Fruit fly (Drosophila melanogaster) whole organism, embryonic: ENCODE measurements around the gene H15.

Source experiments
- Aef1 ChIP-seq: fragments of 200-800 bp; sonication (Bioruptor generic); IDR thresholded peaks from 3 replicates; pipeline ENCODE4 v1.3.6; 2022; ENCODE audit warnings: missing biosample characterization, missing genetic modification characterization
- CG10267 ChIP-seq: fragments of 200-800 bp; sonication (Bioruptor generic); optimal IDR thresholded peaks from 2 replicates; lab custom pipeline; 2018; ENCODE audit warnings: missing biosample characterization, mild to moderate bottlenecking, missing genetic modification characterization, moderate library complexity
- CG5953 ChIP-seq: fragments of 200-800 bp; sonication (Bioruptor generic); IDR thresholded peaks from 2 replicates; pipeline ENCODE4 v1.3.6; 2022; ENCODE audit warnings: missing biosample characterization, missing genetic modification characterization
- CG6683 ChIP-seq: fragments of 200-800 bp; sonication (Bioruptor generic); optimal IDR thresholded peaks from 2 replicates; lab custom pipeline; 2017; ENCODE audit warnings: missing biosample characterization, mild to moderate bottlenecking, missing genetic modification characterization, missing genetic modification reagents
- lmd ChIP-seq: fragments of 200-800 bp; sonication (Bioruptor generic); IDR thresholded peaks from 2 replicates; pipeline ENCODE4 v1.3.6; 2022; ENCODE audit warnings: missing biosample characterization, missing genetic modification characterization

DNA sequence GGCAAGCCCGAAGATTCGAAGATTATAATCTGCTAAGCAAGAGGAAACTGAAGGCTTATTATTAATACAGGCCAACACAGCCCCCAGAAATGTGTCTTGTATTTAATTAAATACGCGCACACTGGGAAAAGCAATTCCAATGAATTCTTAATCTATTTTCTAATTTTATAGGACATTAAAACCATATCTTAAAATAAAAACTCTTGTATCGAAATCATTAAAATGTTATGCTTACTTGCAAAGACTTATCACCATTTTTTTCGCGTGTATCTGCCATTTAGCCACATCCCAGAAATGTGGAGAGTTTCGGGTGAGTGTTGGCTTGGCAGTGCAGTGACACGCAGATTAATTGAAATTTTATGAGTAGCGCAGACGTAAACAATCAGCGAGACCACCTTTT, 36.1 kb upstream of the H15 start:
- TF ChIP-seq CG5953 (no peak), CG10267 (tag; lab: Kevin White, UChicago) (no peak), lmd (GFP tag; lab: Robert Waterston, UW) (no peak), Aef1 (GFP tag; lab: Robert Waterston, UW) (no peak), CG6683 (GFP tag; lab: Kevin White, UChicago) (no peak)
